Worm (Caenorhabditis elegans): ENCODE results near the gene nlp-22.

- TF ChIP-seq lsy-2 (tag; optimal IDR thresholded peaks at IDR 0.05) (no peak), nhr-6 (tag; optimal IDR thresholded peaks at IDR 0.05) (no peak), peb-1 (tag; optimal IDR thresholded peaks at IDR 0.05) (no peak), snpc-4 (tag; optimal IDR thresholded peaks at IDR 0.05) (no peak), unc-62 (GFP tag; optimal IDR thresholded peaks at IDR 0.05) (no peak), nhr-12 (tag; optimal IDR thresholded peaks at IDR 0.05) (no peak), lin-39 (tag; optimal IDR thresholded peaks at IDR 0.05) (no peak), nhr-237 (tag; optimal IDR thresholded peaks at IDR 0.05) (no peak), ceh-82 (tag; optimal IDR thresholded peaks at IDR 0.05) (no peak), egl-27 (tag; optimal IDR thresholded peaks at IDR 0.05) (no peak), skn-1 (tag; optimal IDR thresholded peaks at IDR 0.05) (no peak), ztf-11 (tag; optimal IDR thresholded peaks at IDR 0.05) (no peak)
These were observed 11.0 kb upstream of the nlp-22 start for ce11 chrX:2352929-2353328.
